Worm (Caenorhabditis elegans) whole organism, L4 larva: ENCODE measurements around the gene F44D12.10.

ENCODE experiments used
- T26A8.4 ChIP-seq: fragments of 200-800 bp; sonication (Bioruptor generic); IDR thresholded peaks from 2 replicates; pipeline ENCODE4 v1.3.6; 2022; ENCODE audit warnings: missing genetic modification characterization, missing compliant biosample characterization
- Y48G9A.11 ChIP-seq: fragments of 200-800 bp; sonication (Bioruptor generic); IDR thresholded peaks from 2 replicates; pipeline ENCODE4 v1.3.6; 2022; ENCODE audit warnings: missing genetic modification reagents, missing genetic modification characterization, missing compliant biosample characterization
- Y5F2A.4 ChIP-seq: fragments of 200-800 bp; sonication (Bioruptor generic); optimal IDR thresholded peaks from 2 replicates; lab custom pipeline; 2018; ENCODE audit warnings: mild to moderate bottlenecking, missing genetic modification characterization, missing compliant biosample characterization
- ZK337.2 ChIP-seq: fragments of 200-800 bp; sonication (Bioruptor generic); IDR thresholded peaks from 2 replicates; pipeline ENCODE4 v1.3.6; 2022; ENCODE audit warnings: missing genetic modification reagents, missing genetic modification characterization, missing compliant biosample characterization
- aha-1 ChIP-seq: fragments of 150-350 bp; peaks from one replicate; lab custom pipeline; 2014; ENCODE audit warnings: missing biosample characterization, missing genetic modification characterization
- attf-4 ChIP-seq: sonication (generic microtip); optimal IDR thresholded peaks from 3 replicates; lab custom pipeline; 2017; ENCODE audit warnings: missing biosample characterization, missing genetic modification characterization
- ceh-82 ChIP-seq: sonication (generic microtip); optimal IDR thresholded peaks from 2 replicates; lab custom pipeline; 2017; ENCODE audit warnings: missing biosample characterization, missing genetic modification characterization
- daf-12 ChIP-seq: fragments of 150-350 bp; optimal IDR thresholded peaks from 2 replicates; lab custom pipeline; 2014; ENCODE audit warnings: missing biosample characterization, missing genetic modification reagents, missing genetic modification characterization
- daf-16 ChIP-seq, 3 experiments: sonication (generic microtip); optimal IDR thresholded peaks; 2 replicates each; lab custom pipeline; 2016 to 2017; ENCODE audit warnings: missing genetic modification characterization in 3 of 3, missing genetic modification reagents in 3 of 3, mild to moderate bottlenecking in 2 of 3, missing compliant biosample characterization in 2 of 3, missing biosample characterization in 1 of 3, moderate library complexity in 1 of 3
- dmd-6 ChIP-seq: fragments of 200-800 bp; sonication (Bioruptor generic); IDR thresholded peaks from 2 replicates; pipeline ENCODE4 v1.3.6; 2022; ENCODE audit warnings: missing genetic modification reagents, missing genetic modification characterization, missing compliant biosample characterization
- dmd-8 ChIP-seq: fragments of 200-800 bp; sonication (Bioruptor generic); IDR thresholded peaks from 2 replicates; pipeline ENCODE4 v1.3.6; 2022; ENCODE audit warnings: missing genetic modification characterization, missing compliant biosample characterization
- duxl-1 ChIP-seq: sonication (generic microtip); optimal IDR thresholded peaks from 2 replicates; lab custom pipeline; 2016; ENCODE audit warnings: mild to moderate bottlenecking, missing genetic modification characterization, moderate library complexity, missing compliant biosample characterization; ENCODE audit not compliant: poor library complexity
- fkh-10 ChIP-seq: fragments of 150-350 bp; optimal IDR thresholded peaks from 2 replicates; lab custom pipeline; 2014; ENCODE audit warnings: missing biosample characterization, missing genetic modification reagents, missing genetic modification characterization
- fos-1 ChIP-seq: fragments of 150-350 bp; optimal IDR thresholded peaks from 2 replicates; lab custom pipeline; 2014; ENCODE audit warnings: missing biosample characterization, missing genetic modification characterization
- hlh-11 ChIP-seq: fragments of 200-800 bp; sonication (Bioruptor generic); optimal IDR thresholded peaks from 2 replicates; lab custom pipeline; 2018; ENCODE audit warnings: mild to moderate bottlenecking, missing genetic modification characterization, missing compliant biosample characterization
- lim-7 ChIP-seq: fragments of 200-800 bp; sonication (Bioruptor generic); IDR thresholded peaks from 2 replicates; pipeline ENCODE4 v1.3.6; 2022; ENCODE audit warnings: missing genetic modification characterization, missing compliant biosample characterization
- lin-1 ChIP-seq: fragments of 200-800 bp; sonication (Bioruptor generic); IDR thresholded peaks from 2 replicates; pipeline ENCODE4 v1.3.6; 2022; ENCODE audit warnings: missing genetic modification reagents, missing genetic modification characterization, missing compliant biosample characterization
- lin-15B ChIP-seq: fragments of 150-350 bp; sonication (generic microtip); optimal IDR thresholded peaks from 3 replicates; lab custom pipeline; 2014; ENCODE audit warnings: missing biosample characterization, missing genetic modification characterization
- mdl-1 ChIP-seq, 2 experiments: fragments of 150-350 bp in 1 of 2; sonication (generic microtip) in 1 of 2; optimal IDR thresholded peaks; 2 replicates each; lab custom pipeline; 2014 to 2017; ENCODE audit warnings: missing biosample characterization in 2 of 2, missing genetic modification characterization in 2 of 2
- mdt-29 ChIP-seq: fragments of 200-800 bp; sonication (Bioruptor generic); IDR thresholded peaks from 2 replicates; pipeline ENCODE4 v1.3.6; 2022; ENCODE audit warnings: missing genetic modification reagents, missing genetic modification characterization, missing compliant biosample characterization
- mxl-2 ChIP-seq: fragments of 200-800 bp; sonication (Bioruptor generic); conservative IDR thresholded peaks from 2 replicates; pipeline ENCODE4 v1.3.6; 2022; ENCODE audit warnings: missing genetic modification reagents, missing genetic modification characterization, missing compliant biosample characterization
- nhr-10 ChIP-seq: fragments of 150-350 bp; optimal IDR thresholded peaks from 2 replicates; lab custom pipeline; 2014; ENCODE audit warnings: missing biosample characterization, missing genetic modification characterization
- nhr-25 ChIP-seq: sonication (generic microtip); optimal IDR thresholded peaks from 2 replicates; lab custom pipeline; 2017; ENCODE audit warnings: missing genetic modification characterization, mild to moderate bottlenecking, missing compliant biosample characterization, antibody characterized with exemption, moderate library complexity, borderline replicate concordance; ENCODE audit not compliant: insufficient read depth
- nhr-28 ChIP-seq: fragments of 150-350 bp; optimal IDR thresholded peaks from 2 replicates; lab custom pipeline; 2014; ENCODE audit warnings: missing biosample characterization, missing genetic modification characterization
- nhr-41 ChIP-seq: fragments of 200-800 bp; sonication (Bioruptor generic); IDR thresholded peaks from 2 replicates; pipeline ENCODE4 v1.3.6; 2022; ENCODE audit warnings: missing genetic modification reagents, missing genetic modification characterization, missing compliant biosample characterization
- nhr-6 ChIP-seq: fragments of 150-350 bp; optimal IDR thresholded peaks from 2 replicates; lab custom pipeline; 2014; ENCODE audit warnings: missing biosample characterization, missing genetic modification characterization
- pha-4 ChIP-seq, 2 experiments: fragments of 150-350 bp in 1 of 2; fragments of 200-800 bp in 1 of 2; sonication (Bioruptor generic) in 1 of 2; IDR thresholded peaks in 1 of 2; optimal IDR thresholded peaks in 1 of 2; 2 replicates each; pipeline versions ENCODE4 v1.3.6 to Lab custom; 2014 to 2022; ENCODE audit warnings: missing genetic modification characterization in 2 of 2, missing genetic modification reagents in 2 of 2, missing biosample characterization in 1 of 2, missing compliant biosample characterization in 1 of 2
- php-3 ChIP-seq: fragments of 200-800 bp; sonication (Bioruptor generic); IDR thresholded peaks from 2 replicates; pipeline ENCODE4 v1.3.6; 2022; ENCODE audit warnings: missing genetic modification reagents, missing genetic modification characterization, missing compliant biosample characterization
- sdz-12 ChIP-seq: fragments of 200-800 bp; sonication (Bioruptor generic); optimal IDR thresholded peaks from 2 replicates; lab custom pipeline; 2018; ENCODE audit warnings: mild to moderate bottlenecking, missing genetic modification characterization, missing compliant biosample characterization
- set-16 ChIP-seq: fragments of 200-800 bp; sonication (Bioruptor generic); IDR thresholded peaks from 2 replicates; pipeline ENCODE4 v1.3.6; 2022; ENCODE audit warnings: missing genetic modification reagents, missing genetic modification characterization, missing compliant biosample characterization
- spr-3 ChIP-seq: fragments of 200-800 bp; sonication (Bioruptor generic); optimal IDR thresholded peaks from 2 replicates; lab custom pipeline; 2018; ENCODE audit warnings: mild to moderate bottlenecking, missing genetic modification characterization, missing compliant biosample characterization
- unc-62 ChIP-seq, 3 experiments: fragments of 150-350 bp in 1 of 3; sonication (generic microtip); optimal IDR thresholded peaks in 2 of 3; peaks in 1 of 3; 1 replicate in 1 of 3; 2 replicates in 2 of 3; lab custom pipeline; 2014 to 2017; ENCODE audit warnings: missing biosample characterization in 3 of 3, missing genetic modification characterization in 3 of 3, missing genetic modification reagents in 3 of 3, missing genotype in 1 of 3
- vab-7 ChIP-seq: fragments of 200-800 bp; sonication (Bioruptor generic); IDR thresholded peaks from 2 replicates; pipeline ENCODE4 v1.3.6; 2022; ENCODE audit warnings: missing genetic modification reagents, missing genetic modification characterization, missing compliant biosample characterization
- ztf-11 ChIP-seq: fragments of 150-350 bp; optimal IDR thresholded peaks from 2 replicates; lab custom pipeline; 2014; ENCODE audit warnings: missing biosample characterization, missing genetic modification characterization

Gene F44D12.10

ce11 chrIV:10022991-10023390 is 13.9 kb downstream of the F44D12.10 start, which contains the start of gene F44D12.8:
TSS of gene F44D12.8 (plus strand) at chrIV:10023291.
- no peak for TF ChIP-seq spr-3 (GFP tag; lab: Kevin White, UChicago)
- no peak for TF ChIP-seq hlh-11 (tag; lab: Kevin White, UChicago)
- no peak for TF ChIP-seq vab-7 (GFP tag; lab: Robert Waterston, UW)
- TF ChIP-seq fkh-10 = no peak
- no peak for TF ChIP-seq nhr-25 (tag; lab: Kevin White, UChicago)
- TF ChIP-seq attf-4 (tag; lab: Kevin White, UChicago) = no peak
- TF ChIP-seq unc-62 (GFP tag; optimal IDR thresholded peaks at IDR 0.05 in 1 of 2; lab: Kevin White, UChicago) = no peak
- no peak for TF ChIP-seq unc-62 (tag; optimal IDR thresholded peaks at IDR 0.05; lab: Kevin White, UChicago)
- no peak for TF ChIP-seq nhr-10 (tag; lab: Kevin White, UChicago)
- TF ChIP-seq, all 104 proteins: peak for 0

- TF ChIP-seq duxl-1 (no peak), hlh-11 (tag; lab: Kevin White, UChicago) (no peak), nhr-41 (no peak), lim-7 (no peak), T26A8.4 (GFP tag; lab: Robert Waterston, UW) (no peak)
- TF ChIP-seq, all 104 proteins: peak for 0
Observed at ce11 chrIV:10021283-10021682, 15.6 kb downstream of the F44D12.10 start, which contains the start of gene F44D12.19. TSS of gene F44D12.19 (plus strand) at chrIV:10021583.

- TF ChIP-seq spr-3 (GFP tag; lab: Kevin White, UChicago) (no peak), daf-16 (GFP tag; optimal IDR thresholded peaks at IDR 0.05; lab: Kevin White, UChicago) (no peak), daf-16 (tag; optimal IDR thresholded peaks at IDR 0.05; lab: Kevin White, UChicago) (peak; percentile 37), nhr-41 (no peak), nhr-28 (tag; lab: Kevin White, UChicago) (peak; percentile 76), set-16 (no peak), dmd-6 (no peak; the same call in 1 of the 2 replicates), unc-62 (GFP tag; optimal IDR thresholded peaks at IDR 0.05 in 1 of 2; lab: Kevin White, UChicago) (no peak), unc-62 (tag; optimal IDR thresholded peaks at IDR 0.05; lab: Kevin White, UChicago) (no peak), ztf-11 (no peak), sdz-12 (no peak), aha-1 (tag; lab: Kevin White, UChicago) (peak; percentile 6), Y48G9A.11 (no peak), daf-12 (tag; lab: Kevin White, UChicago) (no peak), mdt-29 (GFP tag; lab: Robert Waterston, UW) (no peak), nhr-6 (tag; lab: Kevin White, UChicago) (no peak), dmd-8 (no peak), fos-1 (no peak), Y5F2A.4 (GFP tag; lab: Kevin White, UChicago) (no peak), mdl-1 (tag; optimal IDR thresholded peaks at IDR 0.05; lab: Kevin White, UChicago) (no peak), mxl-2 (no peak), php-3 (GFP tag; lab: Robert Waterston, UW) (no peak), ZK337.2 (GFP tag; lab: Robert Waterston, UW) (no peak), ceh-82 (tag; lab: Kevin White, UChicago) (no peak), pha-4 (GFP tag; IDR thresholded peaks at IDR 0.05; lab: Robert Waterston, UW) (no peak), pha-4 (tag; optimal IDR thresholded peaks at IDR 0.05; lab: Kevin White, UChicago) (no peak), lin-15B (tag; lab: Kevin White, UChicago) (no peak)
- TF ChIP-seq, all 104 proteins: peak for 3
Observed at ce11 chrIV:10017633-10018032, 19.2 kb downstream of the F44D12.10 start, which contains the start of gene F44D12.2. TSS of gene F44D12.2 (minus strand) at chrIV:10017733.

- TF ChIP-seq lin-1 = no peak
Observed at ce11 chrIV:10016977-10017376, 19.9 kb downstream of the F44D12.10 start, which contains the start of gene ent-7. TSS of gene ent-7 (plus strand) at chrIV:10017277.
